Fruit fly (Drosophila melanogaster): ENCODE data around the gene CG16719.

- TF ChIP-seq D1 (tag; optimal IDR thresholded peaks at IDR 0.05) (no peak), CG12605 (GFP tag; IDR thresholded peaks at IDR 0.05) (no peak), EcR (GFP tag; optimal IDR thresholded peaks at IDR 0.05) (no peak), CG32121 (GFP tag; IDR thresholded peaks at IDR 0.05) (no peak), Pif1B (GFP tag; optimal IDR thresholded peaks at IDR 0.05) (no peak), CG13204 (GFP tag; optimal IDR thresholded peaks at IDR 0.05) (no peak), CG17806 (tag; optimal IDR thresholded peaks at IDR 0.05) (no peak), CG8159 (tag; optimal IDR thresholded peaks at IDR 0.05) (no peak), CG34367 (tag; optimal IDR thresholded peaks at IDR 0.05) (no peak), Snoo (tag; optimal IDR thresholded peaks at IDR 0.05) (no peak), CG4496 (GFP tag; IDR thresholded peaks at IDR 0.05) (no peak), Pif1A (GFP tag; optimal IDR thresholded peaks at IDR 0.05) (no peak), fd96Ca (GFP tag; IDR thresholded peaks at IDR 0.05) (no peak)
These were observed 9.9 kb downstream of the CG16719 start for dm6 chr3L:9694867-9695236.
